Fruit fly (Drosophila melanogaster) whole organism, larva: ENCODE results near the gene mei-41.

Experiments
- noc ChIP-seq: fragments of 200-800 bp; sonication (Bioruptor generic); optimal IDR thresholded peaks from 3 replicates; lab custom pipeline; 2019; ENCODE audit warnings: missing biosample characterization, mild to moderate bottlenecking, missing genetic modification characterization, moderate library complexity

Gene mei-41

dm6 chrX:16391397-16391796 lies at the start of gene mei-41, which contains the start of gene TH1:
Gene mei-41, plus strand, starts transcription at chrX:16391698.
Gene TH1, minus strand, starts transcription at chrX:16391438.
- TF ChIP-seq noc (tag; lab: Kevin White, UChicago): no peak

- TF ChIP-seq noc (tag; lab: Kevin White, UChicago): no peak
Observed at dm6 chrX:16350062-16350461, 41.4 kb upstream of the mei-41 start, which contains the start of gene sl. Gene sl, plus strand, starts transcription at chrX:16350315.

dm6 chrX:16358670-16359320 lies 32.7 kb upstream of the mei-41 start, which contains the start of the genes U2af50 and PIG-Q:
Gene U2af50, minus strand, starts transcription at chrX:16359039.
Gene PIG-Q, plus strand, starts transcription at chrX:16359143.
- no peak for TF ChIP-seq noc (tag; lab: Kevin White, UChicago)

- TF ChIP-seq noc (tag; lab: Kevin White, UChicago): no peak
Observed at dm6 chrX:16361306-16361705, 30.2 kb upstream of the mei-41 start, which contains the start of gene nonA. Gene nonA, plus strand, starts transcription at chrX:16361569.

dm6 chrX:16368585-16368984 lies 22.9 kb upstream of the mei-41 start:
- no peak for TF ChIP-seq noc (tag; lab: Kevin White, UChicago)

- TF ChIP-seq noc (tag; lab: Kevin White, UChicago): no peak
Observed at dm6 chrX:16371923-16372322, 19.6 kb upstream of the mei-41 start.

- no peak for TF ChIP-seq noc (tag; lab: Kevin White, UChicago)
Observed at dm6 chrX:16372492-16373350, 18.8 kb upstream of the mei-41 start, which contains the start of gene Fur2. Gene Fur2, plus strand, starts transcription at chrX:16373086.

- no peak for TF ChIP-seq noc (tag; lab: Kevin White, UChicago)
Observed at dm6 chrX:16373541-16373940, 18.0 kb upstream of the mei-41 start.

- no peak for TF ChIP-seq noc (tag; lab: Kevin White, UChicago)
Observed at dm6 chrX:16374059-16374458, 17.4 kb upstream of the mei-41 start.

dm6 chrX:16383667-16384515 lies 7.6 kb upstream of the mei-41 start:
- peak; percentile 90 for TF ChIP-seq noc (tag; lab: Kevin White, UChicago)

dm6 chrX:16384843-16385726 lies 6.4 kb upstream of the mei-41 start, which contains the start of the genes CG9992 and CG4239:
Gene CG9992, minus strand, starts transcription at chrX:16384908.
Gene CG4239, plus strand, starts transcription at chrX:16385278.
- TF ChIP-seq noc (tag; lab: Kevin White, UChicago): no peak

dm6 chrX:16385942-16386392 lies 5.5 kb upstream of the mei-41 start:
- TF ChIP-seq noc (tag; lab: Kevin White, UChicago): peak; percentile 83

- peak; percentile 86 for TF ChIP-seq noc (tag; lab: Kevin White, UChicago)
Observed at dm6 chrX:16403811-16404420, 12.4 kb downstream of the mei-41 start.

- no peak for TF ChIP-seq noc (tag; lab: Kevin White, UChicago)
Observed at dm6 chrX:16404803-16405202, 13.3 kb downstream of the mei-41 start, which contains the start of gene CG9981. Gene CG9981, minus strand, starts transcription at chrX:16405122.
